Worm (Caenorhabditis elegans) whole organism, L3 larva: ENCODE data around the gene Y46G5A.8.

Experiments used
- fos-1 ChIP-seq: fragments of 150-350 bp; optimal IDR thresholded peaks from 2 replicates; lab custom pipeline; 2014; ENCODE audit warnings: missing biosample characterization, missing genetic modification characterization
- unc-39 ChIP-seq: sonication (generic microtip); optimal IDR thresholded peaks from 4 replicates; lab custom pipeline; 2017; ENCODE audit warnings: missing biosample characterization, missing genetic modification characterization
- ztf-11 ChIP-seq: fragments of 150-350 bp; optimal IDR thresholded peaks from 2 replicates; lab custom pipeline; 2014; ENCODE audit warnings: missing biosample characterization, missing genetic modification characterization

ce11 chrII:12799927-12800522, 43.9 kb downstream of the Y46G5A.8 start:
- TF ChIP-seq fos-1 (tag; lab: Kevin White, UChicago) (no peak), unc-39 (no peak), ztf-11 (tag; lab: Kevin White, UChicago) (no peak)
